Worm (Caenorhabditis elegans) whole organism, L2 larva: Measurements from ENCODE around the gene rcq-5.

Experiments
- ama-1 ChIP-seq: fragments of 150-350 bp; optimal IDR thresholded peaks from 2 replicates; lab custom pipeline; 2018; ENCODE audit warnings: inconsistent platforms
- ceh-16 ChIP-seq: fragments of 150-350 bp; optimal IDR thresholded peaks from 2 replicates; lab custom pipeline; 2014; ENCODE audit warnings: missing biosample characterization, missing genetic modification characterization
- ceh-82 ChIP-seq: fragments of 150-350 bp; optimal IDR thresholded peaks from 2 replicates; lab custom pipeline; 2014; ENCODE audit warnings: missing biosample characterization, missing genetic modification characterization
- crh-2 ChIP-seq: sonication (generic microtip); optimal IDR thresholded peaks from 2 replicates; lab custom pipeline; 2017; ENCODE audit warnings: missing biosample characterization, missing genetic modification characterization
- lin-39 ChIP-seq: fragments of 150-350 bp; optimal IDR thresholded peaks from 2 replicates; lab custom pipeline; 2014; ENCODE audit warnings: missing biosample characterization, missing genetic modification reagents, missing genetic modification characterization
- lsy-2 ChIP-seq, 2 experiments: fragments of 150-350 bp in 1 of 2; sonication (generic microtip) in 1 of 2; optimal IDR thresholded peaks; 2 replicates each; lab custom pipeline; 2014 to 2017; ENCODE audit warnings: missing biosample characterization in 2 of 2, missing genetic modification characterization in 2 of 2
- mab-5 ChIP-seq: fragments of 150-350 bp; optimal IDR thresholded peaks from 2 replicates; lab custom pipeline; 2014; ENCODE audit warnings: missing biosample characterization, missing genetic modification characterization
- nhr-77 ChIP-seq: fragments of 150-350 bp; optimal IDR thresholded peaks from 2 replicates; lab custom pipeline; 2014; ENCODE audit warnings: missing biosample characterization, missing genetic modification characterization
- unc-39 ChIP-seq: fragments of 150-350 bp; optimal IDR thresholded peaks from 2 replicates; lab custom pipeline; 2014; ENCODE audit warnings: missing biosample characterization, missing genetic modification characterization
- unc-55 ChIP-seq: fragments of 150-350 bp; sonication (generic microtip); optimal IDR thresholded peaks from 3 replicates; lab custom pipeline; 2014; ENCODE audit warnings: missing biosample characterization, missing genetic modification reagents, missing genetic modification characterization
- ztf-11 ChIP-seq: sonication (generic microtip); optimal IDR thresholded peaks from 2 replicates; lab custom pipeline; 2017; ENCODE audit warnings: missing biosample characterization, missing genetic modification characterization
- ztf-4 ChIP-seq: fragments of 150-350 bp; optimal IDR thresholded peaks from 2 replicates; lab custom pipeline; 2014; ENCODE audit warnings: missing biosample characterization, missing genetic modification characterization

DNA sequence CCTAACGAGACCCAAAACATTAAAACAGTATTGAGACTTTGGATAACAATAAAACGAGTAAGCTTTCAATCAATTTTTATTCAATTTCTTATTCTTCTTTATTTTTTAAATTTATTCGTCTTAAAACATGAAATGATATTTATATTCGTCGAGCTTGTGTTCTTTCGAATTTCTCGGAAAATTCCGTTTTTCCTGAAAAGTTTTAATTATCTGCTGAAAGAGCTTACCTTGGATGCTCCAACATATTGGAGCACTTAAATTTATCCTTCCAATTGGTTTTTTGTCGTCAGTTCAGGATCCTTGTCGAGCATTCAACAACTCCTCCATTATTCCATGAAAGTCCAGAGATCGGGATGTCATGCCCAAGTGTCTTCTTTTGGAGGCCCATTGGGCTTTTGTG, 25.7 kb upstream of the rcq-5 start:
- TF ChIP-seq unc-39 (tag; lab: Kevin White, UChicago) (no peak), ceh-82 (no peak), ztf-11 (tag; lab: Kevin White, UChicago) (no peak), crh-2 (tag; lab: Kevin White, UChicago) (no peak), lin-39 (tag; lab: Kevin White, UChicago) (no peak), ama-1 (no peak), unc-55 (GFP tag; lab: Kevin White, UChicago) (no peak), ztf-4 (tag; lab: Kevin White, UChicago) (no peak), ceh-16 (no peak), lsy-2 (tag; optimal IDR thresholded peaks at IDR 0.05; lab: Kevin White, UChicago) (no peak), mab-5 (tag; lab: Kevin White, UChicago) (no peak), nhr-77 (no peak)
